Fruit fly (Drosophila melanogaster) whole organism, embryonic: Measurements from ENCODE around the gene Cisd2.

Experiments used
- Bdp1 ChIP-seq: fragments of 200-800 bp; sonication (Bioruptor generic); optimal IDR thresholded peaks from 3 replicates; lab custom pipeline; 2016; ENCODE audit warnings: missing biosample characterization, missing genetic modification characterization
- C15 ChIP-seq: fragments of 200-800 bp; sonication (Bioruptor generic); IDR thresholded peaks from 3 replicates; pipeline ENCODE4 v1.3.6; 2022; ENCODE audit warnings: missing biosample characterization, missing genetic modification characterization
- CG10209 ChIP-seq: fragments of 200-800 bp; sonication (Bioruptor generic); optimal IDR thresholded peaks from 3 replicates; lab custom pipeline; 2017; ENCODE audit warnings: missing biosample characterization, mild to moderate bottlenecking, missing genetic modification characterization, missing genetic modification reagents
- CG10462 ChIP-seq: fragments of 200-800 bp; sonication (Bioruptor generic); optimal IDR thresholded peaks from 2 replicates; lab custom pipeline; 2016; ENCODE audit warnings: missing biosample characterization, missing genetic modification characterization
- CG10654 ChIP-seq: fragments of 200-800 bp; sonication (Bioruptor generic); optimal IDR thresholded peaks from 2 replicates; lab custom pipeline; 2016; ENCODE audit warnings: missing biosample characterization, missing genetic modification characterization
- CG10959 ChIP-seq: fragments of 200-800 bp; sonication (Bioruptor generic); IDR thresholded peaks from 2 replicates; pipeline ENCODE4 v1.3.6; 2022; ENCODE audit warnings: missing biosample characterization, missing genetic modification characterization
- CG12236 ChIP-seq: fragments of 200-800 bp; sonication (Bioruptor generic); optimal IDR thresholded peaks from 2 replicates; lab custom pipeline; 2016; ENCODE audit warnings: missing biosample characterization, missing genetic modification characterization
- CG1233 ChIP-seq: fragments of 200-800 bp; sonication (Bioruptor generic); optimal IDR thresholded peaks from 4 replicates; lab custom pipeline; 2018; ENCODE audit warnings: missing biosample characterization, mild to moderate bottlenecking, missing genetic modification characterization
- CG16779 ChIP-seq: fragments of 200-800 bp; sonication (Bioruptor generic); IDR thresholded peaks from 2 replicates; pipeline ENCODE4 v1.3.6; 2022; ENCODE audit warnings: missing biosample characterization, missing genetic modification characterization
- CG1832 ChIP-seq: fragments of 200-800 bp; sonication (Bioruptor generic); optimal IDR thresholded peaks from 2 replicates; lab custom pipeline; 2017; ENCODE audit warnings: missing biosample characterization, mild to moderate bottlenecking, missing genetic modification characterization, inconsistent platforms
- CG18619 ChIP-seq: fragments of 200-800 bp; sonication (Bioruptor generic); optimal IDR thresholded peaks from 3 replicates; lab custom pipeline; 2017; ENCODE audit warnings: missing biosample characterization, mild to moderate bottlenecking, missing genetic modification characterization
- CG18764 ChIP-seq: fragments of 200-800 bp; sonication (Bioruptor generic); optimal IDR thresholded peaks from 3 replicates; lab custom pipeline; 2016; ENCODE audit warnings: missing biosample characterization, missing genetic modification characterization
- CG2129 ChIP-seq: fragments of 200-800 bp; sonication (Bioruptor generic); IDR thresholded peaks from 2 replicates; pipeline ENCODE4 v1.3.6; 2022; ENCODE audit warnings: missing biosample characterization, missing genetic modification characterization; ENCODE audit not compliant: partially characterized antibody
- CG2678 ChIP-seq: fragments of 200-800 bp; sonication (Bioruptor generic); optimal IDR thresholded peaks from 3 replicates; lab custom pipeline; 2019; ENCODE audit warnings: missing biosample characterization, mild to moderate bottlenecking, missing genetic modification characterization, moderate library complexity
- CG30431 ChIP-seq: fragments of 200-800 bp; sonication (Bioruptor generic); optimal IDR thresholded peaks from 2 replicates; lab custom pipeline; 2017; ENCODE audit warnings: missing biosample characterization, missing genetic modification characterization
- CG4404 ChIP-seq: fragments of 200-800 bp; sonication (Bioruptor generic); IDR thresholded peaks from 2 replicates; pipeline ENCODE4 v1.3.6; 2022; ENCODE audit warnings: missing biosample characterization, missing genetic modification characterization
- CG5180 ChIP-seq: fragments of 200-800 bp; sonication (Bioruptor generic); optimal IDR thresholded peaks from 3 replicates; lab custom pipeline; 2017; ENCODE audit warnings: missing biosample characterization, missing genetic modification characterization, mild to moderate bottlenecking, moderate library complexity, missing genetic modification reagents
- CG8388 ChIP-seq: fragments of 200-800 bp; sonication (Bioruptor generic); optimal IDR thresholded peaks from 2 replicates; lab custom pipeline; 2019; ENCODE audit warnings: missing biosample characterization, mild to moderate bottlenecking, missing genetic modification characterization, moderate library complexity
- Doc2 ChIP-seq: fragments of 200-800 bp; sonication (Bioruptor generic); IDR thresholded peaks from 2 replicates; pipeline ENCODE4 v1.3.6; 2022; ENCODE audit warnings: missing biosample characterization, missing genetic modification characterization
- Dp ChIP-seq: fragments of 200-800 bp; sonication (Bioruptor generic); optimal IDR thresholded peaks from 2 replicates; lab custom pipeline; 2018; ENCODE audit warnings: missing biosample characterization, mild to moderate bottlenecking, missing genetic modification characterization, moderate library complexity
- H2.0 ChIP-seq: fragments of 200-800 bp; sonication (Bioruptor generic); IDR thresholded peaks from 2 replicates; pipeline ENCODE4 v1.3.6; 2022; ENCODE audit warnings: missing biosample characterization, missing genetic modification characterization
- Hmx ChIP-seq: fragments of 200-800 bp; sonication (Bioruptor generic); optimal IDR thresholded peaks from 2 replicates; lab custom pipeline; 2016; ENCODE audit warnings: missing biosample characterization, missing genetic modification characterization
- Lpt ChIP-seq: fragments of >200 bp; optimal IDR thresholded peaks from 2 replicates; lab custom pipeline; 2018; ENCODE audit warnings: missing biosample characterization, missing genetic modification characterization
- Neu2 ChIP-seq: fragments of 200-800 bp; sonication (Bioruptor generic); optimal IDR thresholded peaks from 3 replicates; lab custom pipeline; 2016; ENCODE audit warnings: missing biosample characterization, missing genetic modification characterization, borderline replicate concordance
- Spps ChIP-seq: fragments of 200-800 bp; sonication (Bioruptor generic); optimal IDR thresholded peaks from 2 replicates; lab custom pipeline; 2018; ENCODE audit warnings: missing biosample characterization, mild to moderate bottlenecking, missing genetic modification characterization
- Ssrp ChIP-seq: fragments of 200-800 bp; sonication (Bioruptor generic); optimal IDR thresholded peaks from 2 replicates; lab custom pipeline; 2018; ENCODE audit warnings: missing biosample characterization, mild to moderate bottlenecking, missing genetic modification characterization, moderate library complexity
- Trl ChIP-seq, 3 experiments: fragments of >200 bp in 2 of 3; fragments of 200-800 bp in 1 of 3; sonication (Bioruptor generic) in 1 of 3; optimal IDR thresholded peaks; 2 replicates in 1 of 3; 3 replicates in 2 of 3; lab custom pipeline; 2016 to 2017; ENCODE audit warnings: missing biosample characterization in 1 of 3, missing genetic modification characterization in 1 of 3
- ac ChIP-seq: fragments of 200-800 bp; sonication (Bioruptor generic); optimal IDR thresholded peaks from 3 replicates; lab custom pipeline; 2017; ENCODE audit warnings: missing biosample characterization, mild to moderate bottlenecking, missing genetic modification characterization
- ato ChIP-seq: fragments of 200-800 bp; sonication (Bioruptor generic); IDR thresholded peaks from 2 replicates; pipeline ENCODE4 v1.3.6; 2022; ENCODE audit warnings: missing biosample characterization, missing genetic modification characterization; ENCODE audit not compliant: partially characterized antibody
- corto ChIP-seq: fragments of 200-800 bp; sonication (Bioruptor generic); optimal IDR thresholded peaks from 2 replicates; lab custom pipeline; 2016; ENCODE audit warnings: missing biosample characterization, mild to moderate bottlenecking, missing genetic modification characterization, moderate library complexity
- croc ChIP-seq: fragments of 200-800 bp; sonication (Bioruptor generic); conservative IDR thresholded peaks from 3 replicates; pipeline ENCODE4 v1.3.6; 2022; ENCODE audit warnings: missing biosample characterization, missing genetic modification characterization
- crp ChIP-seq, 2 experiments: fragments of 200-800 bp; sonication (Bioruptor generic); optimal IDR thresholded peaks; 2 replicates in 1 of 2; 3 replicates in 1 of 2; lab custom pipeline; 2017; ENCODE audit warnings: missing biosample characterization in 2 of 2, missing genetic modification characterization in 2 of 2, mild to moderate bottlenecking in 1 of 2, moderate library complexity in 1 of 2
- cwo ChIP-seq: fragments of 200-800 bp; sonication (Bioruptor generic); optimal IDR thresholded peaks from 3 replicates; lab custom pipeline; 2017; ENCODE audit warnings: missing biosample characterization, missing genetic modification characterization, mild to moderate bottlenecking, moderate library complexity, missing genetic modification reagents
- dmrt11E ChIP-seq: fragments of 200-800 bp; sonication (Bioruptor generic); optimal IDR thresholded peaks from 3 replicates; lab custom pipeline; 2018; ENCODE audit warnings: missing biosample characterization, mild to moderate bottlenecking, missing genetic modification characterization, moderate library complexity
- eyg ChIP-seq: fragments of 200-800 bp; sonication (Bioruptor generic); optimal IDR thresholded peaks from 3 replicates; lab custom pipeline; 2016; ENCODE audit warnings: missing biosample characterization, missing genetic modification characterization
- fd96Cb ChIP-seq: fragments of 200-800 bp; sonication (Bioruptor generic); optimal IDR thresholded peaks from 2 replicates; lab custom pipeline; 2018; ENCODE audit warnings: missing biosample characterization, mild to moderate bottlenecking, missing genetic modification characterization, moderate library complexity
- kah ChIP-seq: fragments of 200-800 bp; sonication (Bioruptor generic); optimal IDR thresholded peaks from 2 replicates; lab custom pipeline; 2018; ENCODE audit warnings: missing biosample characterization, mild to moderate bottlenecking, missing genetic modification characterization
- lab ChIP-seq: fragments of 200-800 bp; sonication (Bioruptor generic); optimal IDR thresholded peaks from 3 replicates; lab custom pipeline; 2017; ENCODE audit warnings: missing biosample characterization, missing genetic modification characterization, mild to moderate bottlenecking, moderate library complexity, missing genetic modification reagents
- maf-S ChIP-seq: fragments of 200-800 bp; sonication (Bioruptor generic); optimal IDR thresholded peaks from 2 replicates; lab custom pipeline; 2016; ENCODE audit warnings: missing biosample characterization, missing genetic modification characterization
- mam ChIP-seq: fragments of 200-800 bp; sonication (Bioruptor generic); optimal IDR thresholded peaks from 3 replicates; lab custom pipeline; 2016; ENCODE audit warnings: missing biosample characterization, missing genetic modification characterization
- nom ChIP-seq: fragments of 200-800 bp; sonication (Bioruptor generic); optimal IDR thresholded peaks from 2 replicates; lab custom pipeline; 2017; ENCODE audit warnings: missing biosample characterization, missing genetic modification characterization, mild to moderate bottlenecking, moderate library complexity, missing genetic modification reagents
- pzg ChIP-seq: fragments of 200-800 bp; sonication (Bioruptor generic); optimal IDR thresholded peaks from 3 replicates; lab custom pipeline; 2018; ENCODE audit warnings: missing biosample characterization, mild to moderate bottlenecking, missing genetic modification characterization, moderate library complexity
- rib ChIP-seq: fragments of 200-800 bp; sonication (Bioruptor generic); IDR thresholded peaks from 2 replicates; pipeline ENCODE4 v1.3.6; 2022; ENCODE audit warnings: missing biosample characterization, missing genetic modification characterization
- schlank ChIP-seq: fragments of 200-800 bp; sonication (Bioruptor generic); optimal IDR thresholded peaks from 2 replicates; lab custom pipeline; 2018; ENCODE audit warnings: missing biosample characterization, mild to moderate bottlenecking, missing genetic modification characterization
- tgo ChIP-seq: fragments of 200-800 bp; sonication (Bioruptor generic); IDR thresholded peaks from 3 replicates; pipeline ENCODE4 v1.3.6; 2022; ENCODE audit warnings: missing biosample characterization, missing genetic modification characterization
- trem ChIP-seq: fragments of 200-800 bp; optimal IDR thresholded peaks from 3 replicates; lab custom pipeline; 2019; ENCODE audit warnings: missing biosample characterization, mild to moderate bottlenecking, missing genetic modification characterization, moderate library complexity
- trh ChIP-seq: fragments of 200-800 bp; sonication (Bioruptor generic); optimal IDR thresholded peaks from 2 replicates; lab custom pipeline; 2016; ENCODE audit warnings: missing biosample characterization, missing genetic modification characterization
- unpg ChIP-seq: fragments of 200-800 bp; sonication (Bioruptor generic); optimal IDR thresholded peaks from 3 replicates; lab custom pipeline; 2018; ENCODE audit warnings: missing biosample characterization, mild to moderate bottlenecking, missing genetic modification characterization, moderate library complexity
- zen2 ChIP-seq: fragments of 200-800 bp; sonication (Bioruptor generic); IDR thresholded peaks from 3 replicates; pipeline ENCODE4 v1.3.6; 2022; ENCODE audit warnings: missing biosample characterization, missing genetic modification characterization; ENCODE audit not compliant: partially characterized antibody

Gene Cisd2

dm6 chr3R:29207012-29207656, 16.1 kb downstream of the Cisd2 start (continued):
- no peak for TF ChIP-seq trem (tag; lab: Kevin White, UChicago)
- TF ChIP-seq zen2 (GFP tag; lab: Robert Waterston, UW) = no peak
- peak; percentile 32 for TF ChIP-seq CG10654 (GFP tag; lab: Kevin White, UChicago)
- TF ChIP-seq pzg = no peak
- no peak for TF ChIP-seq Bdp1
- TF ChIP-seq unpg (GFP tag; lab: Kevin White, UChicago) = peak; percentile 72
- no peak for TF ChIP-seq CG4404 (GFP tag; lab: Robert Waterston, UW)
- TF ChIP-seq CG16779 (GFP tag; lab: Robert Waterston, UW) = no peak
- no peak for TF ChIP-seq corto (GFP tag; lab: Kevin White, UChicago)
- peak; percentile 47 for TF ChIP-seq CG1233 (GFP tag; lab: Kevin White, UChicago)
- TF ChIP-seq maf-S (GFP tag; lab: Kevin White, UChicago) = no peak
- no peak for TF ChIP-seq rib (GFP tag; lab: Robert Waterston, UW)
- TF ChIP-seq H2.0 = peak; percentile 79
- no peak for TF ChIP-seq Spps (tag; lab: Kevin White, UChicago)
- TF ChIP-seq Ssrp (tag; lab: Kevin White, UChicago) = peak; percentile 51
- peak; percentile 32; the same call in 1 of the 2 replicates for TF ChIP-seq CG10959
- no peak for TF ChIP-seq eyg (GFP tag; lab: Kevin White, UChicago)
- TF ChIP-seq Hmx (GFP tag; lab: Kevin White, UChicago) = no peak
- peak; percentile 44 for TF ChIP-seq CG10209 (GFP tag; lab: Kevin White, UChicago)
- TF ChIP-seq CG2129 (GFP tag; lab: Robert Waterston, UW) = no peak
- TF ChIP-seq CG1832 (GFP tag; lab: Kevin White, UChicago) = no peak
- no peak for TF ChIP-seq Trl (optimal IDR thresholded peaks at IDR 0.05; lab: Kevin White, UChicago)
- TF ChIP-seq Trl (GFP tag; optimal IDR thresholded peaks at IDR 0.05; lab: Kevin White, UChicago) = no peak
- TF ChIP-seq crp (GFP tag; optimal IDR thresholded peaks at IDR 0.05; lab: Kevin White, UChicago) = no peak
- no peak for TF ChIP-seq kah
- TF ChIP-seq CG2678 (tag; lab: Kevin White, UChicago) = peak; percentile 77
- TF ChIP-seq Doc2 = no peak
- peak; percentile 47 for TF ChIP-seq CG30431
- no peak for TF ChIP-seq CG12236 (GFP tag; lab: Kevin White, UChicago)
- TF ChIP-seq CG8388 (GFP tag; lab: Kevin White, UChicago) = peak; percentile 36
- peak; percentile 24 for TF ChIP-seq CG5180 (GFP tag; lab: Kevin White, UChicago)
- no peak for TF ChIP-seq CG10462 (GFP tag; lab: Kevin White, UChicago)
- TF ChIP-seq schlank = peak; percentile 5
- TF ChIP-seq ac (GFP tag; lab: Kevin White, UChicago) = no peak
- TF ChIP-seq lab (GFP tag; lab: Kevin White, UChicago) = peak; percentile 70
- TF ChIP-seq cwo (GFP tag; lab: Kevin White, UChicago) = peak; percentile 24
- peak; percentile 82 for TF ChIP-seq nom (GFP tag; lab: Kevin White, UChicago)
- TF ChIP-seq dmrt11E (tag; lab: Kevin White, UChicago) = peak; percentile 46
- peak; percentile 81 for TF ChIP-seq tgo (GFP tag; lab: Robert Waterston, UW)
- peak; percentile 9 for TF ChIP-seq CG18619
- TF ChIP-seq Lpt (GFP tag; lab: Kevin White, UChicago) = no peak
- TF ChIP-seq mam = peak; percentile 30
- peak; percentile 60 for TF ChIP-seq fd96Cb (tag; lab: Kevin White, UChicago)
- no peak for TF ChIP-seq Dp (GFP tag; lab: Kevin White, UChicago)
- TF ChIP-seq C15 (GFP tag; lab: Robert Waterston, UW) = peak; percentile 14; the same call in 1 of the 3 replicates
- no peak for TF ChIP-seq trh (GFP tag; lab: Kevin White, UChicago)
- no peak for TF ChIP-seq Neu2
- no peak; the same call in 2 of the 3 replicates for TF ChIP-seq croc (GFP tag; lab: Robert Waterston, UW)
- TF ChIP-seq ato (GFP tag; lab: Robert Waterston, UW) = no peak
- TF ChIP-seq CG18764 (GFP tag; lab: Kevin White, UChicago) = no peak
